Worm (Caenorhabditis elegans): ENCODE data around the gene irld-48.

The irld-48 gene

DNA sequence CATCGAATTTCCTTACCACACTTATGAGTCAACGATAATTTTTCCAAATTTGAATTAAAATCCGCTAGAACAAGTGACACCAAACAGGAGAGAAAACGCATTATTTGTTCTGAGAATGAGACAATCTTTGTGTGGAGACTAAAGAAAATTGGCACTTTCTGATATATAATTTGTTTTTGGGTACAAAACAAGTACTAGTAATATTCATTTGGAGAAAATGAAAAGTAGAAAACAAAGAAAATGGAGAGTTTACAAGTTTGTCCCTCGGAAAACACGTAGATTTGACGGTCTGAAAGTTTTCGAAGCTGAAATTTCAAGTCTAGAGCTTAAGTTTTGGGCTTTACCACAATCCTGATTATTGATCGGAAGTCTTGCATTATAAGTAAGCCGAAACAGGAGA lies 15.1 kb upstream of the irld-48 start, which contains the start of gene irld-66:
Gene irld-66, minus strand, starts transcription at position 101 of the 400 bp plus-strand sequence.
- no peak for TF ChIP-seq skn-1 (tag; optimal IDR thresholded peaks at IDR 0.05)
- TF ChIP-seq nhr-12 (tag; optimal IDR thresholded peaks at IDR 0.05): no peak
- no peak for TF ChIP-seq fos-1 (tag; optimal IDR thresholded peaks at IDR 0.05)
- TF ChIP-seq hmg-11 (tag; optimal IDR thresholded peaks at IDR 0.05): no peak
- no peak for TF ChIP-seq daf-12 (tag; optimal IDR thresholded peaks at IDR 0.05)
- TF ChIP-seq ama-1 (optimal IDR thresholded peaks at IDR 0.05): no peak
- TF ChIP-seq ZK546.5 (tag; optimal IDR thresholded peaks at IDR 0.05): no peak
- TF ChIP-seq nhr-77 (tag; optimal IDR thresholded peaks at IDR 0.05): no peak
- TF ChIP-seq lin-15B (tag; optimal IDR thresholded peaks at IDR 0.05): no peak
- no peak for TF ChIP-seq ztf-11 (tag; optimal IDR thresholded peaks at IDR 0.05)
- no peak for TF ChIP-seq fkh-2 (tag; optimal IDR thresholded peaks at IDR 0.05)
- TF ChIP-seq pqm-1 (tag; optimal IDR thresholded peaks at IDR 0.05): no peak

DNA sequence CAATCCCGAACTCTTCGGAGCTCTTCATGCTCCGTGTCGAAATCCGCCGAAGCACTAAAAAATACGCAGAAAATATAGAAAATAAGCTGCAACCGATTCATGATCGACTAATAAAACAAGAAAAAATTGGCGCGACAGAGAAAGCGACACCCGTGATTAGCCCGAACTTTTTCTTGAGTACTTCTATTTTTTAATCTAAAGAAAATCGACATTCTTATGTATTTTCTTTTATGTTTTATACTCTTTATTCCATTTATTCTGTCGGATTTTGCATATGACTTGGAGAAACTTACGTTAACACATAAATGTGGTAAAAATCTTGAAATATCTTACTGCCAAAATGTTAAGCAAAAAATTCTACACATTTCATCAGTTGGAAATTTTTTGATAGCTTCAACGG lies 11.9 kb upstream of the irld-48 start, which contains the start of the genes irld-50 and irld-49:
Gene irld-50, minus strand, starts transcription at position 101 of the 400 bp plus-strand sequence.
Gene irld-49, plus strand, starts transcription at position 211 of the 400 bp plus-strand sequence.
- no peak for TF ChIP-seq elt-3 (tag; optimal IDR thresholded peaks at IDR 0.05)
- TF ChIP-seq ZK546.5 (tag; optimal IDR thresholded peaks at IDR 0.05): no peak
- no peak for TF ChIP-seq ceh-16 (tag; optimal IDR thresholded peaks at IDR 0.05)
- no peak for TF ChIP-seq elt-1 (tag; optimal IDR thresholded peaks at IDR 0.05)
- TF ChIP-seq nhr-25 (tag; optimal IDR thresholded peaks at IDR 0.05): no peak
- TF ChIP-seq lin-39 (tag; optimal IDR thresholded peaks at IDR 0.05): no peak
- no peak for TF ChIP-seq fos-1 (tag; optimal IDR thresholded peaks at IDR 0.05)
- no peak for TF ChIP-seq nhr-43 (tag; optimal IDR thresholded peaks at IDR 0.05; ENCODE audit: poor library complexity, severe bottlenecking)
- TF ChIP-seq nhr-23 (tag; optimal IDR thresholded peaks at IDR 0.05): no peak
- no peak for TF ChIP-seq skn-1 (tag; optimal IDR thresholded peaks at IDR 0.05)
- TF ChIP-seq nhr-12 (tag; optimal IDR thresholded peaks at IDR 0.05): no peak
- TF ChIP-seq ceh-28 (tag; optimal IDR thresholded peaks at IDR 0.05): no peak
- no peak for TF ChIP-seq fkh-2 (tag; optimal IDR thresholded peaks at IDR 0.05)
- no peak for TF ChIP-seq zag-1 (tag; optimal IDR thresholded peaks at IDR 0.05)

DNA sequence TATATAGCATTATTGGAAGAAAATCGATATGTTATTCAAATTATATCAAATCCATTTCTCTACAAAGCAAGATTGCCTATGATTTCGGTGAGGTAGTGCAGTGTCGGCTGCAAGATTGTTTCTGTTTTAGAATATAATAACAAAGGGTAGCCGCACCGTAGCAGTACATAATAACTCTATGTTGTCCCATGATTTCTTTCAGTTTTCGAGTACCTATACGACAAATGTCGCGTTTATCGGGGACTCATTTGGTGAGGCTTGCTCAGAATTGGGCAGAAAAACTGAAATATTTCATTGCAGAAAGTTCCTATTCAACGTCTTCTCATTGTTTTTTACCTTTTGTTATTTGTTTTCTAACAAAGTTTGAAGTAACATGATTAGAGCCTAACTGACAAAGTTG lies 9.4 kb upstream of the irld-48 start, which contains the start of gene srw-79:
Gene srw-79, plus strand, starts transcription at position 301 of the 400 bp plus-strand sequence.
- TF ChIP-seq egl-27 (tag; optimal IDR thresholded peaks at IDR 0.05): no peak
- TF ChIP-seq lin-39 (tag; optimal IDR thresholded peaks at IDR 0.05): no peak
- no peak for TF ChIP-seq ztf-4 (tag; optimal IDR thresholded peaks at IDR 0.05)

DNA sequence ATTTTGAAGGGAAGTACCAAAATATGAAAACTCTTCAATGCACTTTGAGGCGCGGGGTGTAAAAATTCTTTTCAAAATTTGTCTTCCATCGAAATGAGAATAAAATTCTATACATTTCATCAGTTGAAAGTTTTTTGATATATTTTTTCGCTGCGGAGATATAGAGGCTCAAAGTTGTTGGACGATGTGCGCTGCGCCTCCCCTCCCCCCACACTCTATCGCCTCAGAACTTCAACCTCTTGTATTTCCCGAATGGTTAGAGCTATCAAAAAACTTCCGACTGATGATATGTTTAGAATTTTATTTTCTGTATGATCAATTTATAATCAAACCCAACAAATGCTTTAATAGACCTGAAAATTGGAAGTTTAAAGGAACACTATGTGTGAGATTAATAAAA lies 7.3 kb upstream of the irld-48 start:
- TF ChIP-seq egl-27 (tag; optimal IDR thresholded peaks at IDR 0.05) (no peak), fos-1 (tag; optimal IDR thresholded peaks at IDR 0.05) (no peak), aly-2 (tag; optimal IDR thresholded peaks at IDR 0.05) (no peak), eor-1 (tag; optimal IDR thresholded peaks at IDR 0.05) (no peak), lin-15B (tag; optimal IDR thresholded peaks at IDR 0.05) (no peak), nhr-67 (tag; optimal IDR thresholded peaks at IDR 0.05) (no peak)

DNA sequence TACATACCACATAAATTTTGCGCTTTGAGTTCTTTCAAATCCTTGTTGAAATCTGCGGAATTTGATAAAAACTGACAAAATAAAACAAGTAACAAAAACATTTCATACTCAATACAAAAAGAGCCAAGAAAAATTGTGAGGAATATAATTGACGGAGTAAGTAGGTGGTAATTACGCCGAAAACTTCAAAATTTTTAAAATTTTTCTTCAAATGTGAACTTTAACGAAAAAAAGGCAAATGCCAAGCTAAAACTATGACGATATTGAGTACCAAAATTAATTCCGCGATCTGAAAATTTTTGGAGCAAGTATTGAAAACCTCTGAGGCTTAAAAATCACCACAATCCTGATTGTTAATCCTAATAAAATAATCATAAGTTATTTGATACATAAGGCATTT lies 3.2 kb upstream of the irld-48 start, which contains the start of gene irld-51:
Gene irld-51, minus strand, starts transcription at position 101 of the 400 bp plus-strand sequence.
- TF ChIP-seq pqm-1 (tag; optimal IDR thresholded peaks at IDR 0.05) (no peak), egl-27 (tag; optimal IDR thresholded peaks at IDR 0.05) (no peak), nhr-67 (tag; optimal IDR thresholded peaks at IDR 0.05) (no peak)

DNA sequence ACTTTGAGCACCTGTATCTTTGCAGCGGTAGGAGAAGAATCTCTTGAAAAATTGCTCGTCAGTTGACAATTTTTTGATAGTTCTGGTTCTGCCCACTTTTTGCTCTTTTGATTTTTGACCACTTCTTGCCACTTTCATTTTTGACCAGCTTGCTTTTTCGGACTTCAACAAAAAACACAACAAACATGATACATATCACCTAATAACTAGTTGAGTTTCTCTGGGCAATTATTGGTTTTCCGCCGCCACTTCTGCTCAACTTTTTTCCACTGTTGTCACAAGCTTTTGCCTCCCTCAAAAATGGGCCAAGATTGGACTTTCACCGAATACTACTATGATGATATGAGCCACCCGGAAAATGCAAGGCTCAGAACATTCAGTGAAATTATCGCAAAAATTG lies 2.4 kb downstream of the irld-48 start, which contains the start of gene srw-60:
Gene srw-60, plus strand, starts transcription at position 301 of the 400 bp plus-strand sequence.
- TF ChIP-seq snpc-4 (tag; optimal IDR thresholded peaks at IDR 0.05) (no peak), zag-1 (tag; optimal IDR thresholded peaks at IDR 0.05) (no peak), unc-39 (tag; optimal IDR thresholded peaks at IDR 0.05) (no peak), lin-15B (tag; optimal IDR thresholded peaks at IDR 0.05) (no peak), daf-12 (tag; optimal IDR thresholded peaks at IDR 0.05) (no peak), fkh-2 (tag; optimal IDR thresholded peaks at IDR 0.05) (no peak), nhr-43 (tag; optimal IDR thresholded peaks at IDR 0.05; ENCODE audit: poor library complexity, severe bottlenecking) (no peak), nhr-11 (tag; optimal IDR thresholded peaks at IDR 0.05) (no peak), ceh-82 (tag; optimal IDR thresholded peaks at IDR 0.05) (no peak), skn-1 (tag; optimal IDR thresholded peaks at IDR 0.05) (no peak), pha-4 (tag; optimal IDR thresholded peaks at IDR 0.05) (no peak), elt-3 (tag; optimal IDR thresholded peaks at IDR 0.05) (no peak), nhr-76 (tag; optimal IDR thresholded peaks at IDR 0.05) (no peak), nhr-67 (tag; optimal IDR thresholded peaks at IDR 0.05) (no peak)
